Worm (Caenorhabditis elegans): ENCODE data around the gene T10C6.7.

T10C6.7 gene

ce11 chrV:16047052-16047451 lies 15.5 kb upstream of the T10C6.7 start:
- TF ChIP-seq elt-2 (tag; optimal IDR thresholded peaks at IDR 0.05) (no peak), npax-4 (tag; optimal IDR thresholded peaks at IDR 0.05) (no peak), pag-3 (tag; optimal IDR thresholded peaks at IDR 0.05; ENCODE audit: borderline replicate concordance) (no peak), K09A11.1 (tag; optimal IDR thresholded peaks at IDR 0.05; ENCODE audit: insufficient read depth) (no peak), ceh-30 (tag; optimal IDR thresholded peaks at IDR 0.05) (no peak), K02D7.2 (tag; optimal IDR thresholded peaks at IDR 0.05) (no peak), ceh-18 (tag; optimal IDR thresholded peaks at IDR 0.05) (no peak), C08G9.2 (tag; optimal IDR thresholded peaks at IDR 0.05) (no peak), ref-2 (tag; optimal IDR thresholded peaks at IDR 0.05) (no peak), ceh-19 (GFP tag; optimal IDR thresholded peaks at IDR 0.05) (no peak), mec-3 (tag; optimal IDR thresholded peaks at IDR 0.05; ENCODE audit: borderline replicate concordance) (no peak), hlh-30 (tag; optimal IDR thresholded peaks at IDR 0.05; ENCODE audit: insufficient read depth) (no peak), ceh-22 (tag; optimal IDR thresholded peaks at IDR 0.05) (no peak), gmeb-2 (tag; optimal IDR thresholded peaks at IDR 0.05) (no peak), pha-2 (tag; optimal IDR thresholded peaks at IDR 0.05) (no peak)

- TF ChIP-seq zip-5 (tag; optimal IDR thresholded peaks at IDR 0.05) (no peak), ceh-30 (tag; optimal IDR thresholded peaks at IDR 0.05) (no peak), fkh-10 (GFP tag; optimal IDR thresholded peaks at IDR 0.05) (no peak), ref-2 (tag; optimal IDR thresholded peaks at IDR 0.05) (no peak), pat-9 (tag; optimal IDR thresholded peaks at IDR 0.05) (no peak), ceh-9 (tag; optimal IDR thresholded peaks at IDR 0.05) (no peak), ceh-45 (GFP tag; IDR thresholded peaks at IDR 0.05) (no peak), nhr-11 (tag; optimal IDR thresholded peaks at IDR 0.05) (no peak), ceh-14 (tag; optimal IDR thresholded peaks at IDR 0.05) (no peak), ceh-24 (tag; optimal IDR thresholded peaks at IDR 0.05) (no peak), C38D4.7 (GFP tag; optimal IDR thresholded peaks at IDR 0.05) (no peak), K09A11.1 (tag; optimal IDR thresholded peaks at IDR 0.05; ENCODE audit: insufficient read depth) (no peak), unc-42 (tag; optimal IDR thresholded peaks at IDR 0.05) (no peak), ets-4 (tag; optimal IDR thresholded peaks at IDR 0.05) (no peak), sox-2 (GFP tag; IDR thresholded peaks at IDR 0.05) (no peak)
Observed at ce11 chrV:16046573-16046972, 15.1 kb upstream of the T10C6.7 start, which contains the start of gene ZK285.2. TSS of gene ZK285.2 (plus strand) at chrV:16046873.

ce11 chrV:16045837-16046236 lies 14.3 kb upstream of the T10C6.7 start, which contains the start of gene T10C6.15:
TSS of gene T10C6.15 (minus strand) at chrV:16045940.
- TF ChIP-seq unc-55 (GFP tag; optimal IDR thresholded peaks at IDR 0.05), result no peak
- peak; percentile 75 for TF ChIP-seq elt-2 (tag; optimal IDR thresholded peaks at IDR 0.05)
- no peak for TF ChIP-seq ceh-19 (GFP tag; optimal IDR thresholded peaks at IDR 0.05)
- peak; percentile 0 for TF ChIP-seq pqm-1 (tag; optimal IDR thresholded peaks at IDR 0.05)
- no peak for TF ChIP-seq F13H6.1 (tag; optimal IDR thresholded peaks at IDR 0.05)
- TF ChIP-seq C38D4.7 (GFP tag; optimal IDR thresholded peaks at IDR 0.05), result no peak
- TF ChIP-seq pat-9 (tag; optimal IDR thresholded peaks at IDR 0.05), result no peak

- TF ChIP-seq ceh-9 (tag; optimal IDR thresholded peaks at IDR 0.05), result no peak
- TF ChIP-seq ceh-19 (GFP tag; optimal IDR thresholded peaks at IDR 0.05), result no peak
- no peak for TF ChIP-seq pag-3 (tag; optimal IDR thresholded peaks at IDR 0.05; ENCODE audit: borderline replicate concordance)
- no peak for TF ChIP-seq dve-1 (tag; optimal IDR thresholded peaks at IDR 0.05)
- TF ChIP-seq sox-4 (tag; optimal IDR thresholded peaks at IDR 0.05), result no peak
- TF ChIP-seq rnt-1 (tag; optimal IDR thresholded peaks at IDR 0.05), result no peak
- no peak for TF ChIP-seq ets-4 (tag; optimal IDR thresholded peaks at IDR 0.05)
- no peak for TF ChIP-seq hlh-30 (tag; optimal IDR thresholded peaks at IDR 0.05; ENCODE audit: insufficient read depth)
- TF ChIP-seq sdc-2 (tag; optimal IDR thresholded peaks at IDR 0.05), result no peak
- no peak for TF ChIP-seq unc-55 (GFP tag; optimal IDR thresholded peaks at IDR 0.05)
- no peak for TF ChIP-seq dmd-4 (tag; optimal IDR thresholded peaks at IDR 0.05; ENCODE audit: borderline replicate concordance)
- no peak for TF ChIP-seq pros-1 (tag; optimal IDR thresholded peaks at IDR 0.05)
- TF ChIP-seq gmeb-2 (tag; optimal IDR thresholded peaks at IDR 0.05), result no peak
- no peak for TF ChIP-seq Y22D7AL.16 (tag; optimal IDR thresholded peaks at IDR 0.05)
- no peak for TF ChIP-seq ahr-1 (tag; optimal IDR thresholded peaks at IDR 0.05)
- no peak for TF ChIP-seq C08G9.2 (tag; optimal IDR thresholded peaks at IDR 0.05)
- TF ChIP-seq C38D4.7 (GFP tag; optimal IDR thresholded peaks at IDR 0.05), result no peak
- no peak for TF ChIP-seq ztf-16 (tag; optimal IDR thresholded peaks at IDR 0.05)
- no peak for TF ChIP-seq ceh-45 (GFP tag; IDR thresholded peaks at IDR 0.05)
Observed at ce11 chrV:16043686-16044085, 12.2 kb upstream of the T10C6.7 start.

All from whole organism, late embryonic.